Worm (Caenorhabditis elegans) whole organism, L2 larva: Measurements from ENCODE around the gene srsx-17.

ENCODE experiments used
- fos-1 ChIP-seq: fragments of 150-350 bp; optimal IDR thresholded peaks from 2 replicates; lab custom pipeline; 2014; ENCODE audit warnings: missing biosample characterization, missing genetic modification characterization
- ztf-1 ChIP-seq: fragments of 200-800 bp; sonication (Bioruptor generic); conservative IDR thresholded peaks from 2 replicates; pipeline ENCODE4 v1.3.6; 2022; ENCODE audit warnings: missing genetic modification characterization, missing compliant biosample characterization

DNA sequence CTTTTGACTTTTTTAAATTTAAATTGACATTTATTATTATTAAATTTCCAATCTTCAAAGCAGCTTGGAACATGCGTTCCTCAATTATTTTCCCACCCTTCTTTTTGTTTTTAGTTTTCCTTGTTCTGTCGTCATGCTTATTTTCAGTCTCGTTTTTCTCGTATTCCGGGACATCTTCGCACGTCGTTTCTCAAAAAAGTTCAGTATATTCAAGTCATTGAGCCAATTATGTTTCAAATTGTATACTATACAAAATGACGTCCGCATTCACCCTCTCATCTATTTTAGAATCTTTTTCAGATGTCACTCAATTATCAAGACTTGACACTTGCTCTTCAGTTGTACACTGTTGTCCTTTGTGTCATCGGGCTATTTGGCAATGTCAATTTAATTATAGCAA is at the start of gene srsx-17:
- TF ChIP-seq ztf-1 (GFP tag; lab: Robert Waterston, UW) (no peak), fos-1 (no peak)
